Worm (Caenorhabditis elegans) whole organism, L2 larva: ENCODE results near the gene grk-2.

Experiments used
- C34F6.9 ChIP-seq: fragments of 150-350 bp; optimal IDR thresholded peaks from 2 replicates; lab custom pipeline; 2014; ENCODE audit warnings: missing biosample characterization, missing genetic modification characterization
- F13H6.1 ChIP-seq: sonication (generic microtip); optimal IDR thresholded peaks from 2 replicates; lab custom pipeline; 2016; ENCODE audit warnings: missing genetic modification characterization, missing compliant biosample characterization
- R02D3.7 ChIP-seq: fragments of 150-350 bp; optimal IDR thresholded peaks from 2 replicates; lab custom pipeline; 2014; ENCODE audit warnings: missing biosample characterization, missing genetic modification characterization
- Y55F3AM.14 ChIP-seq: fragments of 200-800 bp; sonication (Bioruptor generic); optimal IDR thresholded peaks from 2 replicates; lab custom pipeline; 2018; ENCODE audit warnings: mild to moderate bottlenecking, missing genetic modification characterization, missing compliant biosample characterization
- alr-1 ChIP-seq: fragments of 150-350 bp; optimal IDR thresholded peaks from 2 replicates; lab custom pipeline; 2014; ENCODE audit warnings: missing biosample characterization, missing genetic modification characterization
- aly-2 ChIP-seq: fragments of 150-350 bp; optimal IDR thresholded peaks from 2 replicates; lab custom pipeline; 2014; ENCODE audit warnings: missing biosample characterization, missing genetic modification characterization
- blmp-1 ChIP-seq: sonication (generic microtip); optimal IDR thresholded peaks from 2 replicates; lab custom pipeline; 2017; ENCODE audit warnings: missing genetic modification characterization, mild to moderate bottlenecking, missing compliant biosample characterization, antibody characterized with exemption, moderate library complexity; ENCODE audit not compliant: insufficient read depth
- ceh-16 ChIP-seq: fragments of 150-350 bp; optimal IDR thresholded peaks from 2 replicates; lab custom pipeline; 2014; ENCODE audit warnings: missing biosample characterization, missing genetic modification characterization
- ceh-82 ChIP-seq: fragments of 150-350 bp; optimal IDR thresholded peaks from 2 replicates; lab custom pipeline; 2014; ENCODE audit warnings: missing biosample characterization, missing genetic modification characterization
- crh-2 ChIP-seq: sonication (generic microtip); optimal IDR thresholded peaks from 2 replicates; lab custom pipeline; 2017; ENCODE audit warnings: missing biosample characterization, missing genetic modification characterization
- dmd-4 ChIP-seq: sonication (generic microtip); optimal IDR thresholded peaks from 2 replicates; lab custom pipeline; 2017; ENCODE audit warnings: missing biosample characterization, missing genetic modification characterization
- egl-27 ChIP-seq: sonication (generic microtip); optimal IDR thresholded peaks from 3 replicates; lab custom pipeline; 2017; ENCODE audit warnings: missing biosample characterization, missing genetic modification reagents, missing genetic modification characterization
- elt-1 ChIP-seq: fragments of 150-350 bp; optimal IDR thresholded peaks from 2 replicates; lab custom pipeline; 2014; ENCODE audit warnings: missing biosample characterization, missing genetic modification characterization
- elt-3 ChIP-seq: sonication (generic microtip); optimal IDR thresholded peaks from 2 replicates; lab custom pipeline; 2017; ENCODE audit warnings: missing biosample characterization, missing genetic modification characterization
- fos-1 ChIP-seq: fragments of 150-350 bp; optimal IDR thresholded peaks from 2 replicates; lab custom pipeline; 2014; ENCODE audit warnings: missing biosample characterization, missing genetic modification characterization
- gmeb-1 ChIP-seq: fragments of 150-350 bp; optimal IDR thresholded peaks from 2 replicates; lab custom pipeline; 2014; ENCODE audit warnings: missing biosample characterization, missing genetic modification characterization
- lin-11 ChIP-seq: fragments of 150-350 bp; sonication (generic microtip); optimal IDR thresholded peaks from 2 replicates; lab custom pipeline; 2014; ENCODE audit warnings: missing biosample characterization, missing genetic modification characterization, inconsistent platforms, mixed read lengths
- lin-13 ChIP-seq: fragments of 150-350 bp; optimal IDR thresholded peaks from 2 replicates; lab custom pipeline; 2014; ENCODE audit warnings: missing biosample characterization, missing genetic modification reagents, missing genetic modification characterization
- lin-39 ChIP-seq: fragments of 150-350 bp; optimal IDR thresholded peaks from 2 replicates; lab custom pipeline; 2014; ENCODE audit warnings: missing biosample characterization, missing genetic modification reagents, missing genetic modification characterization
- lsy-2 ChIP-seq, 2 experiments: fragments of 150-350 bp in 1 of 2; sonication (generic microtip) in 1 of 2; optimal IDR thresholded peaks; 2 replicates each; lab custom pipeline; 2014 to 2017; ENCODE audit warnings: missing biosample characterization in 2 of 2, missing genetic modification characterization in 2 of 2
- mab-5 ChIP-seq: fragments of 150-350 bp; optimal IDR thresholded peaks from 2 replicates; lab custom pipeline; 2014; ENCODE audit warnings: missing biosample characterization, missing genetic modification characterization
- mbf-1 ChIP-seq: sonication (generic microtip); optimal IDR thresholded peaks from 2 replicates; lab custom pipeline; 2017; ENCODE audit warnings: missing biosample characterization, missing genetic modification characterization
- mdl-1 ChIP-seq, 2 experiments: fragments of 150-350 bp in 1 of 2; sonication (generic microtip) in 1 of 2; optimal IDR thresholded peaks; 2 replicates each; lab custom pipeline; 2017; ENCODE audit warnings: missing biosample characterization in 2 of 2, missing genetic modification characterization in 2 of 2
- nhr-10 ChIP-seq: sonication (generic microtip); optimal IDR thresholded peaks from 2 replicates; lab custom pipeline; 2017; ENCODE audit warnings: missing biosample characterization, missing genetic modification characterization
- nhr-11 ChIP-seq: fragments of 150-350 bp; optimal IDR thresholded peaks from 2 replicates; lab custom pipeline; 2014; ENCODE audit warnings: missing biosample characterization, missing genetic modification characterization
- nhr-12 ChIP-seq: fragments of 150-350 bp; optimal IDR thresholded peaks from 2 replicates; lab custom pipeline; 2014; ENCODE audit warnings: missing biosample characterization, missing genetic modification characterization
- nhr-129 ChIP-seq: fragments of 150-350 bp; optimal IDR thresholded peaks from 2 replicates; lab custom pipeline; 2014; ENCODE audit warnings: missing biosample characterization, missing genetic modification characterization
- nhr-21 ChIP-seq: fragments of 150-350 bp; optimal IDR thresholded peaks from 2 replicates; lab custom pipeline; 2014; ENCODE audit warnings: missing biosample characterization, missing genetic modification characterization
- nhr-23 ChIP-seq: fragments of 150-350 bp; optimal IDR thresholded peaks from 2 replicates; lab custom pipeline; 2014; ENCODE audit warnings: missing biosample characterization, missing genetic modification reagents, missing genetic modification characterization
- nhr-25 ChIP-seq: fragments of 150-350 bp; sonication (generic microtip); optimal IDR thresholded peaks from 3 replicates; lab custom pipeline; 2014; ENCODE audit warnings: missing biosample characterization, missing genetic modification characterization
- nhr-6 ChIP-seq: fragments of 150-350 bp; optimal IDR thresholded peaks from 2 replicates; lab custom pipeline; 2014; ENCODE audit warnings: missing biosample characterization, missing genetic modification characterization
- nhr-77 ChIP-seq: fragments of 150-350 bp; optimal IDR thresholded peaks from 2 replicates; lab custom pipeline; 2014; ENCODE audit warnings: missing biosample characterization, missing genetic modification characterization
- peb-1 ChIP-seq: fragments of 150-350 bp; optimal IDR thresholded peaks from 2 replicates; lab custom pipeline; 2014; ENCODE audit warnings: missing biosample characterization, missing genetic modification characterization
- sem-4 ChIP-seq: fragments of 150-350 bp; optimal IDR thresholded peaks from 2 replicates; lab custom pipeline; 2014; ENCODE audit warnings: missing biosample characterization, missing genetic modification reagents, missing genetic modification characterization
- skn-1 ChIP-seq: sonication (generic microtip); optimal IDR thresholded peaks from 2 replicates; lab custom pipeline; 2017; ENCODE audit warnings: missing biosample characterization, missing genetic modification characterization
- sma-3 ChIP-seq: sonication (generic microtip); optimal IDR thresholded peaks from 2 replicates; lab custom pipeline; 2016; ENCODE audit warnings: missing genetic modification reagents, missing genetic modification characterization, missing compliant biosample characterization
- sma-9 ChIP-seq, 2 experiments: fragments of 150-350 bp in 1 of 2; sonication (generic microtip) in 1 of 2; optimal IDR thresholded peaks; 2 replicates each; lab custom pipeline; 2014 to 2016; ENCODE audit warnings: missing genetic modification characterization in 2 of 2, mild to moderate bottlenecking in 1 of 2, missing biosample characterization in 1 of 2, missing compliant biosample characterization in 1 of 2, missing genetic modification reagents in 1 of 2, moderate library complexity in 1 of 2
- snpc-4 ChIP-seq: fragments of 150-350 bp; optimal IDR thresholded peaks from 2 replicates; lab custom pipeline; 2014; ENCODE audit warnings: missing biosample characterization, missing genetic modification characterization
- unc-39 ChIP-seq: fragments of 150-350 bp; optimal IDR thresholded peaks from 2 replicates; lab custom pipeline; 2014; ENCODE audit warnings: missing biosample characterization, missing genetic modification characterization
- unc-55 ChIP-seq: fragments of 150-350 bp; sonication (generic microtip); optimal IDR thresholded peaks from 3 replicates; lab custom pipeline; 2014; ENCODE audit warnings: missing biosample characterization, missing genetic modification reagents, missing genetic modification characterization
- unc-62 ChIP-seq: fragments of 150-350 bp; optimal IDR thresholded peaks from 2 replicates; lab custom pipeline; 2014; ENCODE audit warnings: missing biosample characterization, missing genetic modification reagents, missing genetic modification characterization
- zag-1 ChIP-seq: fragments of 150-350 bp; optimal IDR thresholded peaks from 2 replicates; lab custom pipeline; 2014; ENCODE audit warnings: missing biosample characterization, missing genetic modification characterization
- ztf-1 ChIP-seq: fragments of 200-800 bp; sonication (Bioruptor generic); conservative IDR thresholded peaks from 2 replicates; pipeline ENCODE4 v1.3.6; 2022; ENCODE audit warnings: missing genetic modification characterization, missing compliant biosample characterization
- ztf-11 ChIP-seq: sonication (generic microtip); optimal IDR thresholded peaks from 2 replicates; lab custom pipeline; 2017; ENCODE audit warnings: missing biosample characterization, missing genetic modification characterization
- ztf-4 ChIP-seq: fragments of 150-350 bp; optimal IDR thresholded peaks from 2 replicates; lab custom pipeline; 2014; ENCODE audit warnings: missing biosample characterization, missing genetic modification characterization

Gene grk-2

DNA sequence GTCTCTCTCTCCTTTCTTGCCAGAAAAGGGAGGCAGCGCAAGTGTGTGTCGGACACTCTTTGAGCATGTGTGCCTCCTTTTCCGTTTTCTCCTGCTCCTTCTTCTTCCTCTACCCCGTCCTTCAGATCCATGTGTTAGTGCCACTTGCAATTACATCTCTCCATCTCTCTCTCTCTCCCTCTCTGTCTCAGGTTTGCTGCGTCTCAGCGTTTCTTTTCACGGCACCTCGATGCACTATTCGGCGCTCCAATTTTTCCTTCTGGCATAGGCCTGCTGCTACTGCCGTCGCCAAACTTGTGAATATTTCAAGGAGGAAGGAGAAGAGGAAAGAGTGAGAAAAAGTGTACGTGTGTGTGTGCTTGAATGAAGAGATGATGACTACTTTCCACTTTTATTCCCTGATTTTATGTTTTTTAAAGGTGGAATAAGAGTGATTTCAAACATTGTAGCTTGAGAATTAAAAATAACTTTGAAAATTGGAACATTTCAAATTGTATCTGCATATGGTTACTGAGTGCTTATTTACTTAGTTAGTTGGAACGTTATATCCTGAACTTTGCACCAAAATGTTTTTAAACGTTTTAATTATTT, 7.5 kb upstream of the grk-2 start, which contains the start of gene W02B3.3:
Gene W02B3.3 (minus strand): TSS at position 131 of the 591 bp plus-strand sequence.
- peak; percentile 76 for TF ChIP-seq F13H6.1 (tag; lab: Kevin White, UChicago)
- peak; percentile 17 to 74 for TF ChIP-seq lsy-2 (tag; optimal IDR thresholded peaks at IDR 0.05; lab: Kevin White, UChicago)
- peak; percentile 10 for TF ChIP-seq Y55F3AM.14 (GFP tag; lab: Kevin White, UChicago)
- peak; percentile 90 for TF ChIP-seq C34F6.9 (tag; lab: Kevin White, UChicago)
- TF ChIP-seq elt-3 (tag; lab: Kevin White, UChicago): no peak
- TF ChIP-seq nhr-6 (tag; lab: Kevin White, UChicago): peak; percentile 50
- peak; percentile 41 for TF ChIP-seq ztf-4
- peak; percentile 97 for TF ChIP-seq unc-55 (GFP tag; lab: Kevin White, UChicago)
- TF ChIP-seq alr-1 (tag; lab: Kevin White, UChicago): peak; percentile 27
- TF ChIP-seq snpc-4: peak; percentile 29
- peak; percentile 65 for TF ChIP-seq crh-2 (tag; lab: Kevin White, UChicago)
- TF ChIP-seq sem-4 (tag; lab: Kevin White, UChicago): no peak
- TF ChIP-seq sma-3 (GFP tag; lab: Kevin White, UChicago): no peak
- no peak for TF ChIP-seq R02D3.7
- no peak for TF ChIP-seq nhr-10
- no peak for TF ChIP-seq nhr-25 (tag; lab: Kevin White, UChicago)
- peak; percentile 92 for TF ChIP-seq nhr-129 (tag; lab: Kevin White, UChicago)
- TF ChIP-seq ceh-16: no peak
- TF ChIP-seq unc-39: no peak
- peak; percentile 90 for TF ChIP-seq zag-1 (tag; lab: Kevin White, UChicago)
- TF ChIP-seq sma-9 (GFP tag; optimal IDR thresholded peaks at IDR 0.05; lab: Kevin White, UChicago): peak; percentile 63
- no peak for TF ChIP-seq sma-9 (tag; optimal IDR thresholded peaks at IDR 0.05; lab: Kevin White, UChicago)
- TF ChIP-seq mab-5: no peak
- peak; percentile 35 for TF ChIP-seq lin-11 (tag; lab: Kevin White, UChicago)
- TF ChIP-seq nhr-23 (tag; lab: Kevin White, UChicago): no peak
- no peak for TF ChIP-seq mbf-1 (tag; lab: Kevin White, UChicago)
- TF ChIP-seq fos-1 (tag; lab: Kevin White, UChicago): peak; percentile 11
- no peak for TF ChIP-seq nhr-12 (tag; lab: Kevin White, UChicago)
- TF ChIP-seq egl-27 (tag; lab: Kevin White, UChicago): peak; percentile 68
- TF ChIP-seq ztf-1 (GFP tag; lab: Robert Waterston, UW): no peak
- TF ChIP-seq nhr-11 (tag; lab: Kevin White, UChicago): no peak
- TF ChIP-seq gmeb-1 (tag; lab: Kevin White, UChicago): no peak
- TF ChIP-seq mdl-1 (tag; optimal IDR thresholded peaks at IDR 0.05; lab: Kevin White, UChicago): peak in 1 of 2 experiments; percentile 52

- no peak for TF ChIP-seq lin-39 (tag; lab: Kevin White, UChicago)
- TF ChIP-seq F13H6.1 (tag; lab: Kevin White, UChicago): peak; percentile 69
- no peak for TF ChIP-seq nhr-77 (tag; lab: Kevin White, UChicago)
- peak; percentile 82 for TF ChIP-seq unc-55 (GFP tag; lab: Kevin White, UChicago)
- no peak for TF ChIP-seq elt-1
- TF ChIP-seq lin-11 (tag; lab: Kevin White, UChicago): peak; percentile 87
- no peak for TF ChIP-seq nhr-21 (tag; lab: Kevin White, UChicago)
- TF ChIP-seq mbf-1 (tag; lab: Kevin White, UChicago): no peak
- peak; percentile 63 for TF ChIP-seq crh-2 (tag; lab: Kevin White, UChicago)
- no peak for TF ChIP-seq gmeb-1 (tag; lab: Kevin White, UChicago)
- TF ChIP-seq egl-27 (tag; lab: Kevin White, UChicago): peak; percentile 58
- no peak for TF ChIP-seq unc-62 (GFP tag; lab: Kevin White, UChicago)
- TF ChIP-seq skn-1: no peak
- TF ChIP-seq C34F6.9 (tag; lab: Kevin White, UChicago): peak; percentile 73
- TF ChIP-seq aly-2: no peak
- no peak for TF ChIP-seq nhr-10
- TF ChIP-seq Y55F3AM.14 (GFP tag; lab: Kevin White, UChicago): peak; percentile 34
- no peak for TF ChIP-seq nhr-12 (tag; lab: Kevin White, UChicago)
- peak; percentile 83 for TF ChIP-seq zag-1 (tag; lab: Kevin White, UChicago)
- no peak for TF ChIP-seq peb-1 (tag; lab: Kevin White, UChicago)
- TF ChIP-seq ztf-1 (GFP tag; lab: Robert Waterston, UW): no peak
- TF ChIP-seq fos-1 (tag; lab: Kevin White, UChicago): peak; percentile 25
- TF ChIP-seq ztf-11 (tag; lab: Kevin White, UChicago): no peak
- peak; percentile 14 for TF ChIP-seq mab-5
- no peak for TF ChIP-seq dmd-4
- peak; percentile 45 to 68 for TF ChIP-seq lsy-2 (tag; optimal IDR thresholded peaks at IDR 0.05; lab: Kevin White, UChicago)
- TF ChIP-seq nhr-6 (tag; lab: Kevin White, UChicago): peak; percentile 9
- TF ChIP-seq ceh-16: no peak
- TF ChIP-seq R02D3.7: no peak
- TF ChIP-seq mdl-1 (tag; optimal IDR thresholded peaks at IDR 0.05; lab: Kevin White, UChicago): peak; percentile 1 to 69
- no peak for TF ChIP-seq ztf-4
- TF ChIP-seq lin-13: peak; percentile 22
- no peak for TF ChIP-seq unc-39
- TF ChIP-seq snpc-4: no peak
- TF ChIP-seq sma-3 (GFP tag; lab: Kevin White, UChicago): no peak
- TF ChIP-seq nhr-25 (tag; lab: Kevin White, UChicago): no peak
- no peak for TF ChIP-seq ceh-82 (tag; lab: Kevin White, UChicago)
- peak; percentile 46 for TF ChIP-seq sma-9 (GFP tag; optimal IDR thresholded peaks at IDR 0.05; lab: Kevin White, UChicago)
- TF ChIP-seq sma-9 (tag; optimal IDR thresholded peaks at IDR 0.05; lab: Kevin White, UChicago): no peak
- no peak for TF ChIP-seq blmp-1 (tag; lab: Kevin White, UChicago)
- no peak for TF ChIP-seq elt-3 (tag; lab: Kevin White, UChicago)
- TF ChIP-seq sem-4 (tag; lab: Kevin White, UChicago): no peak
- no peak for TF ChIP-seq nhr-23 (tag; lab: Kevin White, UChicago)
- TF ChIP-seq nhr-129 (tag; lab: Kevin White, UChicago): peak; percentile 44
These were observed 4.9 kb upstream of the grk-2 start for ce11 chrIII:670994-671393.
